Worm (Caenorhabditis elegans) whole organism, young adult: ENCODE data around the gene Y44A6C.2.
A peak's percentile ranks its signal among the peaks of the same experiment; 100 is the strongest.

Experiments used
- B0019.2 ChIP-seq: fragments of 200-800 bp; sonication (Bioruptor generic); conservative IDR thresholded peaks from 2 replicates; pipeline ENCODE4 v1.3.6; 2022; ENCODE audit warnings: missing genetic modification reagents, missing genetic modification characterization, missing compliant biosample characterization
- C06A6.2 ChIP-seq: fragments of 200-800 bp; sonication (Bioruptor generic); conservative IDR thresholded peaks from 2 replicates; pipeline ENCODE4 v1.3.6; 2022; ENCODE audit warnings: missing genetic modification characterization, missing compliant biosample characterization
- F22D6.2 ChIP-seq: sonication (generic microtip); optimal IDR thresholded peaks from 2 replicates; lab custom pipeline; 2016; ENCODE audit warnings: mild to moderate bottlenecking, missing genetic modification characterization, missing compliant biosample characterization
- F23B12.7 ChIP-seq: sonication (generic microtip); optimal IDR thresholded peaks from 2 replicates; lab custom pipeline; 2017; ENCODE audit warnings: missing genetic modification characterization, mild to moderate bottlenecking, missing compliant biosample characterization, antibody characterized with exemption, moderate library complexity; ENCODE audit not compliant: insufficient read depth
- F39B2.1 ChIP-seq: fragments of 200-800 bp; sonication (Bioruptor generic); IDR thresholded peaks from 2 replicates; pipeline ENCODE4 v1.3.6; 2022; ENCODE audit warnings: missing genetic modification reagents, missing genetic modification characterization, missing compliant biosample characterization
- F57C9.4 ChIP-seq: sonication (generic microtip); optimal IDR thresholded peaks from 2 replicates; lab custom pipeline; 2017; ENCODE audit warnings: mild to moderate bottlenecking, missing genetic modification characterization, missing compliant biosample characterization
- K11D2.4 ChIP-seq: fragments of 200-800 bp; sonication (Bioruptor generic); IDR thresholded peaks from 2 replicates; pipeline ENCODE4 v1.3.6; 2022; ENCODE audit warnings: missing genetic modification reagents, missing genetic modification characterization, missing compliant biosample characterization
- Y53F4B.3 ChIP-seq: fragments of 200-800 bp; sonication (Bioruptor generic); IDR thresholded peaks from 2 replicates; pipeline ENCODE4 v1.3.6; 2022; ENCODE audit warnings: missing genetic modification reagents, missing genetic modification characterization, missing compliant biosample characterization
- Y56A3A.18 ChIP-seq: fragments of 200-800 bp; sonication (Bioruptor generic); IDR thresholded peaks from 2 replicates; pipeline ENCODE4 v1.3.6; 2022; ENCODE audit warnings: missing genetic modification reagents, missing genetic modification characterization, missing compliant biosample characterization
- Y79H2A.3 ChIP-seq: fragments of 200-800 bp; sonication (Bioruptor generic); conservative IDR thresholded peaks from 2 replicates; pipeline ENCODE4 v1.3.6; 2022; ENCODE audit warnings: missing genetic modification reagents, missing genetic modification characterization, missing compliant biosample characterization
- Y95B8A.8 ChIP-seq: fragments of 200-800 bp; sonication (Bioruptor generic); IDR thresholded peaks from 2 replicates; pipeline ENCODE4 v1.3.6; 2022; ENCODE audit warnings: missing genetic modification reagents, missing genetic modification characterization, missing compliant biosample characterization
- ama-1 ChIP-seq, 3 experiments: fragments of 150-350 bp in 1 of 3; sonication (generic microtip) in 2 of 3; optimal IDR thresholded peaks; 2 replicates each; lab custom pipeline; 2014 to 2018; ENCODE audit warnings: missing biosample characterization in 2 of 3, missing genetic modification characterization in 2 of 3, missing genetic modification reagents in 2 of 3
- attf-5 ChIP-seq: fragments of 200-800 bp; sonication (Bioruptor generic); optimal IDR thresholded peaks from 2 replicates; lab custom pipeline; 2018; ENCODE audit warnings: mild to moderate bottlenecking, missing genetic modification characterization, missing compliant biosample characterization
- bed-1 ChIP-seq: fragments of 200-800 bp; sonication (Bioruptor generic); IDR thresholded peaks from 2 replicates; pipeline ENCODE4 v1.3.6; 2022; ENCODE audit warnings: missing genetic modification reagents, missing genetic modification characterization, missing compliant biosample characterization
- ccch-3 ChIP-seq: fragments of 200-800 bp; sonication (Bioruptor generic); optimal IDR thresholded peaks from 2 replicates; lab custom pipeline; 2018; ENCODE audit warnings: mild to moderate bottlenecking, missing genetic modification characterization, missing compliant biosample characterization
- cebp-1 ChIP-seq, 2 experiments: fragments of 200-800 bp in 1 of 2; sonication (Bioruptor generic) in 1 of 2; sonication (generic microtip) in 1 of 2; IDR thresholded peaks in 1 of 2; optimal IDR thresholded peaks in 1 of 2; 2 replicates each; pipeline versions ENCODE4 v1.3.6 to Lab custom; 2017 to 2022; ENCODE audit warnings: missing compliant biosample characterization in 2 of 2, missing genetic modification characterization in 2 of 2, mild to moderate bottlenecking in 1 of 2, missing genetic modification reagents in 1 of 2, moderate library complexity in 1 of 2
- ceh-27 ChIP-seq: fragments of 200-800 bp; sonication (Bioruptor generic); optimal IDR thresholded peaks from 2 replicates; lab custom pipeline; 2018; ENCODE audit warnings: mild to moderate bottlenecking, missing genetic modification characterization, moderate library complexity, missing compliant biosample characterization
- dpff-1 ChIP-seq: sonication (generic microtip); optimal IDR thresholded peaks from 2 replicates; lab custom pipeline; 2017; ENCODE audit warnings: mild to moderate bottlenecking, missing genetic modification characterization, missing compliant biosample characterization
- egl-18 ChIP-seq: fragments of 200-800 bp; sonication (Bioruptor generic); IDR thresholded peaks from 2 replicates; pipeline ENCODE4 v1.3.6; 2022; ENCODE audit warnings: missing genetic modification reagents, missing genetic modification characterization, missing compliant biosample characterization
- egl-44 ChIP-seq: fragments of 200-800 bp; sonication (Bioruptor generic); IDR thresholded peaks from 2 replicates; pipeline ENCODE4 v1.3.6; 2022; ENCODE audit warnings: missing genetic modification reagents, missing genetic modification characterization, missing compliant biosample characterization
- egrh-3 ChIP-seq: fragments of 200-800 bp; sonication (Bioruptor generic); IDR thresholded peaks from 2 replicates; pipeline ENCODE4 v1.3.6; 2022; ENCODE audit warnings: missing genetic modification reagents, missing genetic modification characterization, missing compliant biosample characterization
- him-1 ChIP-seq: sonication (generic microtip); optimal IDR thresholded peaks from 2 replicates; lab custom pipeline; 2016; ENCODE audit warnings: missing genotype, missing genetic modification reagents, missing genetic modification characterization, missing compliant biosample characterization
- hmg-1.2 ChIP-seq: fragments of 200-800 bp; sonication (Bioruptor generic); IDR thresholded peaks from 2 replicates; pipeline ENCODE4 v1.3.6; 2022; ENCODE audit warnings: missing genetic modification reagents, missing genetic modification characterization, missing compliant biosample characterization
- let-526 ChIP-seq: fragments of 200-800 bp; sonication (Bioruptor generic); IDR thresholded peaks from 2 replicates; pipeline ENCODE4 v1.3.6; 2022; ENCODE audit warnings: missing genetic modification reagents, missing genetic modification characterization, missing compliant biosample characterization
- let-607 ChIP-seq, 2 experiments: fragments of 200-800 bp in 1 of 2; sonication (Bioruptor generic) in 1 of 2; sonication (generic microtip) in 1 of 2; optimal IDR thresholded peaks; 2 replicates each; lab custom pipeline; 2016 to 2018; ENCODE audit warnings: mild to moderate bottlenecking in 2 of 2, missing compliant biosample characterization in 2 of 2, missing genetic modification characterization in 2 of 2, moderate library complexity in 2 of 2, missing genotype in 1 of 2
- lin-40 ChIP-seq: sonication (generic microtip); optimal IDR thresholded peaks from 2 replicates; lab custom pipeline; 2016; ENCODE audit warnings: missing genetic modification characterization, mild to moderate bottlenecking, missing compliant biosample characterization, missing genotype, missing genetic modification reagents
- lir-1 ChIP-seq: fragments of 200-800 bp; sonication (Bioruptor generic); conservative IDR thresholded peaks from 2 replicates; pipeline ENCODE4 v1.3.6; 2022; ENCODE audit warnings: missing genetic modification reagents, missing genetic modification characterization, missing compliant biosample characterization
- madf-10 ChIP-seq: sonication (generic microtip); optimal IDR thresholded peaks from 2 replicates; lab custom pipeline; 2016; ENCODE audit warnings: mild to moderate bottlenecking, missing genetic modification characterization, missing compliant biosample characterization
- mes-4 ChIP-seq: sonication (generic microtip); optimal IDR thresholded peaks from 2 replicates; lab custom pipeline; 2016; ENCODE audit warnings: missing genotype, missing genetic modification characterization, missing compliant biosample characterization
- mxl-1 ChIP-seq: sonication (generic microtip); optimal IDR thresholded peaks from 2 replicates; lab custom pipeline; 2016; ENCODE audit warnings: missing genetic modification characterization, missing compliant biosample characterization
- nfya-2 ChIP-seq: fragments of 200-800 bp; sonication (Bioruptor generic); IDR thresholded peaks from 2 replicates; pipeline ENCODE4 v1.3.6; 2022; ENCODE audit warnings: missing genetic modification reagents, missing genetic modification characterization, missing compliant biosample characterization
- nhr-80 ChIP-seq: sonication (generic microtip); optimal IDR thresholded peaks from 2 replicates; lab custom pipeline; 2016; ENCODE audit warnings: missing genetic modification characterization, missing compliant biosample characterization
- pbrm-1 ChIP-seq: fragments of 200-800 bp; sonication (Bioruptor generic); IDR thresholded peaks from 2 replicates; pipeline ENCODE4 v1.3.6; 2022; ENCODE audit warnings: missing genetic modification reagents, missing genetic modification characterization, missing compliant biosample characterization
- pha-4 ChIP-seq: fragments of 150-350 bp; sonication (generic microtip); optimal IDR thresholded peaks from 2 replicates; lab custom pipeline; 2014; ENCODE audit warnings: missing biosample characterization, missing genetic modification reagents, missing genetic modification characterization
- rpc-1 ChIP-seq, 2 experiments: fragments of 150-350 bp in 1 of 2; sonication (generic microtip) in 1 of 2; optimal IDR thresholded peaks; 2 replicates each; lab custom pipeline; 2014 to 2018; ENCODE audit warnings: missing biosample characterization in 1 of 2, missing genetic modification characterization in 1 of 2, missing genetic modification reagents in 1 of 2, missing genotype in 1 of 2
- snpc-4 ChIP-seq, 5 experiments: fragments of 150-350 bp in 1 of 5; sonication (generic microtip) in 4 of 5; optimal IDR thresholded peaks; 2 replicates each; lab custom pipeline; 2014 to 2018; ENCODE audit warnings: missing genetic modification characterization in 5 of 5, missing biosample characterization in 3 of 5, antibody characterized with exemption in 2 of 5, mild to moderate bottlenecking in 2 of 5, missing compliant biosample characterization in 2 of 5, missing genotype in 2 of 5, moderate library complexity in 2 of 5, missing genetic modification reagents in 1 of 5
- tbp1 ChIP-seq: fragments of 200-800 bp; sonication (Bioruptor generic); optimal IDR thresholded peaks from 2 replicates; lab custom pipeline; 2018; ENCODE audit warnings: mild to moderate bottlenecking, missing genetic modification characterization, missing compliant biosample characterization
- tlf-1 ChIP-seq: fragments of 200-800 bp; sonication (Bioruptor generic); optimal IDR thresholded peaks from 2 replicates; lab custom pipeline; 2018; ENCODE audit warnings: mild to moderate bottlenecking, missing genetic modification characterization, missing compliant biosample characterization
- zfh-2 ChIP-seq: fragments of 200-800 bp; sonication (Bioruptor generic); conservative IDR thresholded peaks from 2 replicates; pipeline ENCODE4 v1.3.6; 2022; ENCODE audit warnings: missing genetic modification reagents, missing genetic modification characterization, missing compliant biosample characterization
- zim-3 ChIP-seq: sonication (generic microtip); optimal IDR thresholded peaks from 2 replicates; lab custom pipeline; 2017; ENCODE audit warnings: mild to moderate bottlenecking, missing genetic modification characterization, moderate library complexity, missing compliant biosample characterization
- ztf-22 ChIP-seq: fragments of 200-800 bp; sonication (Bioruptor generic); optimal IDR thresholded peaks from 2 replicates; lab custom pipeline; 2018; ENCODE audit warnings: mild to moderate bottlenecking, missing genetic modification characterization, moderate library complexity, missing compliant biosample characterization
- ztf-25 ChIP-seq: fragments of 200-800 bp; sonication (Bioruptor generic); IDR thresholded peaks from 2 replicates; pipeline ENCODE4 v1.3.6; 2022; ENCODE audit warnings: missing genetic modification reagents, missing genetic modification characterization, missing compliant biosample characterization

Y44A6C.2 gene

DNA sequence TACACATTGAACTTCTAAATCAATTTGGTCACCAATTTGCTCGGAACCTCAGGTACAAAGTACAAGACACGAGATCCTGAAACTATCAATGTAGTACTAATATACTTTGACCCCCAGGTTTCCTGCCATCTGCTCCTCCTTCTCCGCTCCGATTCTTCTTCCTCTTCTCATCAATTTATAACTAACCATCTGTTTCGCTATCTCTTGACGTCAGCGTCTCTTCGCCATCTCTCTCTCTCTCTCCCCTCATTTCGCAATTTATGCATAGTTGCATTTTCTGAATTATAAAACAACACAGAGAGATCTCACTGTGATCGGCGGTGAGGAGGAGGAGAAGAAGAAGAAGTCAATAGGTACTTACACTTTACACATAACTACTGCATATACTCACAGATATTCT, 10.3 kb upstream of the Y44A6C.2 start:
- no peak for TF ChIP-seq Y79H2A.3
- no peak for TF ChIP-seq zim-3 (tag; lab: Kevin White, UChicago)
- TF ChIP-seq hmg-1.2 (GFP tag; lab: Robert Waterston, UW) = peak; percentile 19; the same call in 1 of the 2 replicates
- TF ChIP-seq C06A6.2 (GFP tag; lab: Robert Waterston, UW) = 0 out of 2 replicates have a peak, but pooled peaks have one; percentile 27
- 0 out of 2 replicates have a peak, but pooled peaks have one; percentile 15 for TF ChIP-seq lir-1 (GFP tag; lab: Robert Waterston, UW)
- no peak for TF ChIP-seq rpc-1 (optimal IDR thresholded peaks at IDR 0.05; lab: Kevin White, UChicago)
- no peak for TF ChIP-seq rpc-1 (tag; optimal IDR thresholded peaks at IDR 0.05; lab: Kevin White, UChicago)
- peak; percentile 81 for TF ChIP-seq cebp-1 (GFP tag; IDR thresholded peaks at IDR 0.05; lab: Robert Waterston, UW)
- TF ChIP-seq cebp-1 (tag; optimal IDR thresholded peaks at IDR 0.05; lab: Kevin White, UChicago) = peak; percentile 93
- TF ChIP-seq mes-4 (tag; lab: Kevin White, UChicago) = no peak
- TF ChIP-seq dpff-1 = no peak

DNA sequence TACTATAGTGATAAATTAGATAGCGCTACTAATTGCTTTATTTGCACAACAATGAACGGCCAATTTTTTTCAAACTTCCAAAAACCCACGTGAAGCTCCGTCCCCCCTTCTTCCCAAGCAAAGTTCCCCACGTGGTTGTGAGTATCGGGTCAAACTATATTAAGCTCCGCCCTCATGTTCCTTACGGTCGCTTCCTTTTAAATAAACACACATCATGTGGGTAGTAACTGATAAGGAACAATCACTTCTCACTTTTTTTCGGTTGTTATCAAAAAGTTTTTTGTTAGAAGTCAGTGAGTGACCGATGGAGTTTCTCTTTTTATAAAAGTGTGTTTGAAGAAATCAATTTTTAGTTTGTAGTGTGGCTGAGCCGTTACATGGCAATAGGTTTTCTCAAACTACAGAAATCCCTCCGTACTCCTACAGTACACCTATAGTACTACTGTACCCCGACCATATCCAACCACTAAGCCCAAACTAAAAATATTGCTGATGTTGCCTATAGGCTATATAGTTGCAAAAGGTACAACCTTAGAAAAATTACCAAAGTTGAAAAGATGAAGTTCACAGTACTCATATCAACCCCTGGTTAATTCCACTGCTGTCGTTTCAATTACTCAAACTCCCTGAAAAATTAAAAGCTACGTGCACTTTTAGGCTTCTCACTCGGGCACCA, 9.6 kb upstream of the Y44A6C.2 start:
- TF ChIP-seq him-1 (no peak), let-526 (GFP tag; lab: Robert Waterston, UW) (0 out of 2 replicates have a peak, but pooled peaks have one; percentile 60), ceh-27 (no peak), lir-1 (GFP tag; lab: Robert Waterston, UW) (0 out of 2 replicates have a peak, but pooled peaks have one; percentile 12), B0019.2 (GFP tag; lab: Robert Waterston, UW) (no peak), F22D6.2 (tag; lab: Kevin White, UChicago) (peak; percentile 58), pbrm-1 (GFP tag; lab: Robert Waterston, UW) (0 out of 2 replicates have a peak, but pooled peaks have one; percentile 7), cebp-1 (GFP tag; IDR thresholded peaks at IDR 0.05; lab: Robert Waterston, UW) (0 out of 2 replicates have a peak, but pooled peaks have one; percentile 19), cebp-1 (tag; optimal IDR thresholded peaks at IDR 0.05; lab: Kevin White, UChicago) (no peak), attf-5 (no peak), tbp1 (GFP tag; lab: Kevin White, UChicago) (peak; percentile 51), F39B2.1 (no peak), ccch-3 (GFP tag; lab: Kevin White, UChicago) (no peak), mxl-1 (tag; lab: Kevin White, UChicago) (no peak), tlf-1 (GFP tag; lab: Kevin White, UChicago) (peak; percentile 29), pha-4 (peak; percentile 81), zfh-2 (GFP tag; lab: Robert Waterston, UW) (no peak), egl-18 (no peak), F23B12.7 (tag; lab: Kevin White, UChicago) (peak; percentile 66), K11D2.4 (GFP tag; lab: Robert Waterston, UW) (no peak), bed-1 (GFP tag; lab: Robert Waterston, UW) (no peak), Y95B8A.8 (GFP tag; lab: Robert Waterston, UW) (peak; percentile 12; the same call in 1 of the 2 replicates), ama-1 (optimal IDR thresholded peaks at IDR 0.05; lab: Kevin White, UChicago) (peak; percentile 25), ama-1 (GFP tag; optimal IDR thresholded peaks at IDR 0.05; lab: Kevin White, UChicago) (no peak), egl-44 (GFP tag; lab: Robert Waterston, UW) (peak; percentile 57; the same call in 1 of the 2 replicates), madf-10 (tag; lab: Kevin White, UChicago) (no peak), let-607 (tag; optimal IDR thresholded peaks at IDR 0.05; lab: Kevin White, UChicago) (peak in 1 of 2 experiments; percentile 11), ztf-22 (GFP tag; lab: Kevin White, UChicago) (peak; percentile 57), Y53F4B.3 (no peak), snpc-4 (GFP tag; optimal IDR thresholded peaks at IDR 0.05; lab: Kevin White, UChicago) (no peak), snpc-4 (tag; optimal IDR thresholded peaks at IDR 0.05; lab: Kevin White, UChicago) (peak in 1 of 4 experiments; percentile 6), hmg-1.2 (GFP tag; lab: Robert Waterston, UW) (peak; percentile 9; the same call in 1 of the 2 replicates), lin-40 (tag; lab: Kevin White, UChicago) (peak; percentile 43), egrh-3 (GFP tag; lab: Robert Waterston, UW) (no peak), nfya-2 (GFP tag; lab: Robert Waterston, UW) (no peak), Y56A3A.18 (GFP tag; lab: Robert Waterston, UW) (no peak), F57C9.4 (tag; lab: Kevin White, UChicago) (no peak), ztf-25 (GFP tag; lab: Robert Waterston, UW) (no peak), nhr-80 (tag; lab: Kevin White, UChicago) (peak; percentile 73)
